Worm (Caenorhabditis elegans): Measurements from ENCODE around the gene him-3.

DNA sequence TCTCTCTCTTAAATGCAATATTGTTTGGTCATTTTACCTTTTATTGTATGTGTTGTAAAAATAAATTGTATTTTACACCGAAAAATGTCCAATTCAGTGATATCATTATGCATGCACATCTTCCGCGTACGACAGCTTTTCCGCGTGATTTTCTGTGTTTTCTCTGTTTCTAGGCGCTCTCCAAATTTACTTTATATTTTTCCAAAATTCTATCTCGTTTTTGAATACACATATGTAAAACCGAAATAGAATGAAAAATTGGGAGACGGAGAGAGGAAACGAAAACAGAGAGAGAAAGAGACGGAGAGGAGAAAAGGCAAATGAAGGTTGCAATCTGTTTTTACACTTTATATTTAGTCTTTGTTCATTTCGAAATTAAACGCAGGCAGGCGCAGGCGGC lies 39.2 kb downstream of the him-3 start:
- TF ChIP-seq dmd-4 (tag; optimal IDR thresholded peaks at IDR 0.05) (no peak), R02D3.7 (tag; optimal IDR thresholded peaks at IDR 0.05) (no peak)

Measured in whole organism, L2 larva.